Worm (Caenorhabditis elegans): ENCODE results near the gene W09D6.4.

The W09D6.4 gene

ce11 chrIII:11070210-11070609, 9.3 kb upstream of the W09D6.4 start:
- TF ChIP-seq T22C8.4 (GFP tag; IDR thresholded peaks at IDR 0.05) (peak; percentile 83), ztf-29 (GFP tag; IDR thresholded peaks at IDR 0.05) (no peak)

ce11 chrIII:11074214-11074613, 5.3 kb upstream of the W09D6.4 start, which contains the start of gene str-261:
str-261 (plus strand) TSS chrIII:11074514.
- TF ChIP-seq flt-1 (GFP tag; IDR thresholded peaks at IDR 0.05) (no peak), T22C8.4 (GFP tag; IDR thresholded peaks at IDR 0.05) (no peak), ztf-29 (GFP tag; IDR thresholded peaks at IDR 0.05) (no peak), med-1 (GFP tag; optimal IDR thresholded peaks at IDR 0.05; ENCODE audit: insufficient read depth) (no peak), cog-1 (tag; optimal IDR thresholded peaks at IDR 0.05) (no peak), ztf-23 (GFP tag; IDR thresholded peaks at IDR 0.05) (no peak), ref-1 (GFP tag; conservative IDR thresholded peaks at IDR 0.05) (no peak), klf-2 (GFP tag; conservative IDR thresholded peaks at IDR 0.05) (no peak), tab-1 (GFP tag; IDR thresholded peaks at IDR 0.05) (no peak)

- TF ChIP-seq flt-1 (GFP tag; IDR thresholded peaks at IDR 0.05) = no peak
- TF ChIP-seq T22C8.4 (GFP tag; IDR thresholded peaks at IDR 0.05) = peak; percentile 51; the same call in 1 of the 2 replicates
Measured at ce11 chrIII:11076743-11077142, 2.8 kb upstream of the W09D6.4 start.

- no peak for TF ChIP-seq ztf-29 (GFP tag; IDR thresholded peaks at IDR 0.05)
- TF ChIP-seq ztf-23 (GFP tag; IDR thresholded peaks at IDR 0.05) = no peak
- no peak for TF ChIP-seq med-1 (GFP tag; optimal IDR thresholded peaks at IDR 0.05; ENCODE audit: insufficient read depth)
- no peak for TF ChIP-seq T22C8.4 (GFP tag; IDR thresholded peaks at IDR 0.05)
- TF ChIP-seq flt-1 (GFP tag; IDR thresholded peaks at IDR 0.05) = no peak
- no peak for TF ChIP-seq cog-1 (tag; optimal IDR thresholded peaks at IDR 0.05)
- TF ChIP-seq klf-2 (GFP tag; conservative IDR thresholded peaks at IDR 0.05) = no peak
- TF ChIP-seq tab-1 (GFP tag; IDR thresholded peaks at IDR 0.05) = no peak
Measured at ce11 chrIII:11077404-11077803, 2.1 kb upstream of the W09D6.4 start, which contains the start of gene str-246. str-246 (plus strand) TSS chrIII:11077704.

- peak; percentile 80 for TF ChIP-seq T22C8.4 (GFP tag; IDR thresholded peaks at IDR 0.05)
Measured at ce11 chrIII:11079884-11080283, 339 bp downstream of the W09D6.4 start.

ce11 chrIII:11082604-11083003, 3.1 kb downstream of the W09D6.4 start:
- no peak for TF ChIP-seq ztf-29 (GFP tag; IDR thresholded peaks at IDR 0.05)
- TF ChIP-seq T22C8.4 (GFP tag; IDR thresholded peaks at IDR 0.05) = no peak
- no peak for TF ChIP-seq ztf-23 (GFP tag; IDR thresholded peaks at IDR 0.05)
- no peak for TF ChIP-seq klf-2 (GFP tag; conservative IDR thresholded peaks at IDR 0.05)
- no peak for TF ChIP-seq cog-1 (tag; optimal IDR thresholded peaks at IDR 0.05)
- TF ChIP-seq med-1 (GFP tag; optimal IDR thresholded peaks at IDR 0.05; ENCODE audit: insufficient read depth) = no peak
- no peak for TF ChIP-seq ref-1 (GFP tag; conservative IDR thresholded peaks at IDR 0.05)
- TF ChIP-seq flt-1 (GFP tag; IDR thresholded peaks at IDR 0.05) = no peak
- TF ChIP-seq tab-1 (GFP tag; IDR thresholded peaks at IDR 0.05) = no peak

- TF ChIP-seq tab-1 (GFP tag; IDR thresholded peaks at IDR 0.05) (no peak), T22C8.4 (GFP tag; IDR thresholded peaks at IDR 0.05) (no peak), med-1 (GFP tag; optimal IDR thresholded peaks at IDR 0.05; ENCODE audit: insufficient read depth) (no peak)
Measured at ce11 chrIII:11083993-11084392, 4.4 kb downstream of the W09D6.4 start.

- TF ChIP-seq klf-2 (GFP tag; conservative IDR thresholded peaks at IDR 0.05) (no peak), ztf-23 (GFP tag; IDR thresholded peaks at IDR 0.05) (no peak), tab-1 (GFP tag; IDR thresholded peaks at IDR 0.05) (no peak), T22C8.4 (GFP tag; IDR thresholded peaks at IDR 0.05) (no peak), ref-1 (GFP tag; conservative IDR thresholded peaks at IDR 0.05) (no peak), ztf-29 (GFP tag; IDR thresholded peaks at IDR 0.05) (no peak), flt-1 (GFP tag; IDR thresholded peaks at IDR 0.05) (no peak), med-1 (GFP tag; optimal IDR thresholded peaks at IDR 0.05; ENCODE audit: insufficient read depth) (no peak), cog-1 (tag; optimal IDR thresholded peaks at IDR 0.05) (no peak)
Measured at ce11 chrIII:11087442-11087841, 7.9 kb downstream of the W09D6.4 start.

ce11 chrIII:11088187-11088586, 8.6 kb downstream of the W09D6.4 start, which contains the start of gene W09D6.5:
W09D6.5 (plus strand) TSS chrIII:11088487.
- TF ChIP-seq flt-1 (GFP tag; IDR thresholded peaks at IDR 0.05) (no peak), klf-2 (GFP tag; conservative IDR thresholded peaks at IDR 0.05) (no peak), ref-1 (GFP tag; conservative IDR thresholded peaks at IDR 0.05) (no peak), ztf-29 (GFP tag; IDR thresholded peaks at IDR 0.05) (no peak), tab-1 (GFP tag; IDR thresholded peaks at IDR 0.05) (no peak), med-1 (GFP tag; optimal IDR thresholded peaks at IDR 0.05; ENCODE audit: insufficient read depth) (no peak), ztf-23 (GFP tag; IDR thresholded peaks at IDR 0.05) (no peak), T22C8.4 (GFP tag; IDR thresholded peaks at IDR 0.05) (no peak), cog-1 (tag; optimal IDR thresholded peaks at IDR 0.05) (no peak)

- TF ChIP-seq tab-1 (GFP tag; IDR thresholded peaks at IDR 0.05) (no peak), ref-1 (GFP tag; conservative IDR thresholded peaks at IDR 0.05) (no peak), flt-1 (GFP tag; IDR thresholded peaks at IDR 0.05) (peak; percentile 37; the same call in 1 of the 2 replicates), T22C8.4 (GFP tag; IDR thresholded peaks at IDR 0.05) (no peak), klf-2 (GFP tag; conservative IDR thresholded peaks at IDR 0.05) (no peak), ztf-29 (GFP tag; IDR thresholded peaks at IDR 0.05) (no peak), med-1 (GFP tag; optimal IDR thresholded peaks at IDR 0.05; ENCODE audit: insufficient read depth) (no peak), ztf-23 (GFP tag; IDR thresholded peaks at IDR 0.05) (no peak)
Measured at ce11 chrIII:11090112-11090648, 10.6 kb downstream of the W09D6.4 start.

- TF ChIP-seq ref-1 (GFP tag; conservative IDR thresholded peaks at IDR 0.05) (no peak), T22C8.4 (GFP tag; IDR thresholded peaks at IDR 0.05) (no peak), tab-1 (GFP tag; IDR thresholded peaks at IDR 0.05) (no peak), ztf-23 (GFP tag; IDR thresholded peaks at IDR 0.05) (no peak)
Measured at ce11 chrIII:11090870-11091386, 11.4 kb downstream of the W09D6.4 start.

Data from whole organism, midembryonic.